Worm (Caenorhabditis elegans): ENCODE data around the gene prdx-3.

prdx-3 gene

ce11 chrIII:4453768-4454167 is 46.5 kb downstream of the prdx-3 start:
- no peak for TF ChIP-seq elt-1 (tag; optimal IDR thresholded peaks at IDR 0.05)
- peak; percentile 30 for TF ChIP-seq ceh-16 (tag; optimal IDR thresholded peaks at IDR 0.05)
- peak; percentile 21 for TF ChIP-seq nhr-25 (tag; optimal IDR thresholded peaks at IDR 0.05)
- TF ChIP-seq skn-1 (tag; optimal IDR thresholded peaks at IDR 0.05): no peak
- no peak for TF ChIP-seq ama-1 (optimal IDR thresholded peaks at IDR 0.05)
- TF ChIP-seq snpc-4 (tag; optimal IDR thresholded peaks at IDR 0.05): no peak
- TF ChIP-seq crh-2 (tag; optimal IDR thresholded peaks at IDR 0.05): no peak
- TF ChIP-seq unc-55 (GFP tag; optimal IDR thresholded peaks at IDR 0.05): no peak

- TF ChIP-seq sma-3 (GFP tag; optimal IDR thresholded peaks at IDR 0.05) (no peak), aly-2 (tag; optimal IDR thresholded peaks at IDR 0.05) (no peak), unc-62 (GFP tag; optimal IDR thresholded peaks at IDR 0.05) (no peak), nhr-11 (tag; optimal IDR thresholded peaks at IDR 0.05) (no peak), elt-3 (tag; optimal IDR thresholded peaks at IDR 0.05) (no peak), C34F6.9 (tag; optimal IDR thresholded peaks at IDR 0.05) (no peak), sem-4 (tag; optimal IDR thresholded peaks at IDR 0.05) (no peak), nhr-12 (tag; optimal IDR thresholded peaks at IDR 0.05) (no peak), gmeb-1 (tag; optimal IDR thresholded peaks at IDR 0.05) (no peak), elt-1 (tag; optimal IDR thresholded peaks at IDR 0.05) (no peak), egl-27 (tag; optimal IDR thresholded peaks at IDR 0.05) (no peak)
These were observed 47.7 kb downstream of the prdx-3 start for ce11 chrIII:4454919-4455318.

ce11 chrIII:4456579-4456978 is 49.3 kb downstream of the prdx-3 start:
- peak; percentile 42 for TF ChIP-seq F13H6.1 (tag; optimal IDR thresholded peaks at IDR 0.05)
- TF ChIP-seq sma-9 (GFP tag; optimal IDR thresholded peaks at IDR 0.05): peak; percentile 2
- TF ChIP-seq sma-9 (tag; optimal IDR thresholded peaks at IDR 0.05): no peak
- no peak for TF ChIP-seq zag-1 (tag; optimal IDR thresholded peaks at IDR 0.05)
- peak; percentile 29 to 83 for TF ChIP-seq lsy-2 (tag; optimal IDR thresholded peaks at IDR 0.05)
- TF ChIP-seq C34F6.9 (tag; optimal IDR thresholded peaks at IDR 0.05): peak; percentile 19
- no peak for TF ChIP-seq nhr-21 (tag; optimal IDR thresholded peaks at IDR 0.05)
- TF ChIP-seq egl-27 (tag; optimal IDR thresholded peaks at IDR 0.05): no peak
- peak; percentile 4 for TF ChIP-seq nhr-6 (tag; optimal IDR thresholded peaks at IDR 0.05)
- TF ChIP-seq nhr-237 (tag; optimal IDR thresholded peaks at IDR 0.05): no peak
- TF ChIP-seq crh-2 (tag; optimal IDR thresholded peaks at IDR 0.05): peak; percentile 39
- peak; percentile 79 for TF ChIP-seq nhr-25 (tag; optimal IDR thresholded peaks at IDR 0.05)

All from whole organism, L2 larva.